Worm (Caenorhabditis elegans): ENCODE data around the gene F21C10.13.

- TF ChIP-seq mep-1 (tag; optimal IDR thresholded peaks at IDR 0.05) = no peak
- TF ChIP-seq lin-13 (tag; optimal IDR thresholded peaks at IDR 0.05) = no peak
- TF ChIP-seq ceh-83 (GFP tag; optimal IDR thresholded peaks at IDR 0.05) = no peak
Observed at ce11 chrV:9092209-9092608, 29.9 kb upstream of the F21C10.13 start, which contains the start of gene T27E4.1.
